Fruit fly (Drosophila melanogaster) whole organism: ENCODE results near the gene Ip259.
A peak's percentile ranks its signal among the peaks of the same experiment; 100 is the strongest.

Experiments
- CG8478 ChIP-seq: fragments of >200 bp; optimal IDR thresholded peaks from 2 replicates; lab custom pipeline; 2018; ENCODE audit warnings: inconsistent platforms
- Dll ChIP-seq: fragments of >200 bp; optimal IDR thresholded peaks from 2 replicates; lab custom pipeline; 2017
- EcR ChIP-seq, 2 experiments: fragments of >200 bp; optimal IDR thresholded peaks; 2 replicates each; lab custom pipeline; 2017; ENCODE audit warnings: missing biosample characterization in 2 of 2, missing genetic modification characterization in 2 of 2, missing genetic modification reagents in 2 of 2
- pan ChIP-seq: fragments of >200 bp; optimal IDR thresholded peaks from 2 replicates; lab custom pipeline; 2017
- psq ChIP-seq: fragments of >200 bp; optimal IDR thresholded peaks from 2 replicates; lab custom pipeline; 2017
- usp ChIP-seq: fragments of >200 bp; optimal IDR thresholded peaks from 2 replicates; lab custom pipeline; 2017; ENCODE audit warnings: missing biosample characterization, missing genetic modification characterization, mixed read lengths

Gene Ip259

DNA sequence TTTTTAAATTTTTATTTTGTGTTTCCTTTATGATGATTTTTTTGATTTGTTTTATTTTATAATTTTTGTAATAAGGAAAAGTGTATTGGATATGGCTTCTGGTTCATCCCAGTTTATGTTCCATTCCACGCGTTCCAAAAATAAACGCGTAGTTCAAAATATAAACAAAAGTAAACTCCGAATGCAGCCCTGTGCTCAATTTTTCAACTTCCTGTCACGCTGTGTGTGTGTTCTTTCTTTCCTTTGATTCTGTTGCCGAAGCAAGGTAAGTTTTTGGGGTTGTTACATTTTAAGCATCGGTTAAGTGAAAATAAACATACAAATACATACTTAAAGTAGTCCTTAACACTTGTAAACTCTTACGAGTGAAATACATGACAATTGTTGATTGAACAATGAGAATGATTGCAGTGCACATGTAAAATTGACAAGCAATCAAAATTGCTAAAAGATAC is at the start of gene Ip259, which contains the start of gene RpS27A:
Gene Ip259 (plus strand): TSS at position 231 of the 455 bp plus-strand sequence.
Gene RpS27A (plus strand): TSS at position 231 of the 455 bp plus-strand sequence.
- TF ChIP-seq pan (no peak), usp (GFP tag; lab: Kevin White, UChicago) (no peak), Dll (lab: Kevin White, UChicago) (no peak), CG8478 (lab: Kevin White, UChicago) (no peak), psq (lab: Kevin White, UChicago) (no peak), EcR (GFP tag; optimal IDR thresholded peaks at IDR 0.05; lab: Kevin White, UChicago) (no peak)

DNA sequence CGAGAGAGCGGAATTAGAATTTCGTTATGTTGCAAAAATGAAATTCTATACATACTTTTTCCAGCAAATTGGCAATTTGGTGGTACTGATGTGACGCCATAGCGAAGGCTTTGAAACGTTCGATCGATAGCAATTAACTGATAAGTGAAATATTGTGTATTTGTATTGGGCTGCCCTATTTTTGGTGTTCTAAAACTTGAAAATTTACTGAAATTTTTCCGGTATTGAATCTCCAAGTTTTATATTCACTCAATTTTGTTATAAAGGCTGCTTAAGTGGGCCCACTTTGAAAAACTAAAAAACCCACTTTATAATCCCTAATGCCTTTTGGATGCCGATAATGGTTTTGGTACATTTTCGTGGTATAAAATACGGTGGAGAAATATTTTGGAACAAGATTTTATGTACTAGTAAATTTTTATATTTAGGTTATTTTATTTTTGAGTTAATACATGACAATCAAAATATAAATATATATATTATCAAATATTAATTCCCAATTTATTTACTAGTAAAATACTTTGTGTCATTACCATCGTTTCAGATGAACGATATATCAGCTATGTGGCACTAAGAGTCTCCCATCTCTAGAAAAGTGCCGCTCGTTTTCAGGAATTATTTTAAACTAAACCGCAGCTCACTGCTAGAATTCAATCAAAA is 45.6 kb upstream of the Ip259 start, which contains the start of the genes Cand1 and pim:
Gene Cand1 (minus strand): TSS at position 300 of the 660 bp plus-strand sequence.
Gene pim (plus strand): TSS at position 582 of the 660 bp plus-strand sequence.
- TF ChIP-seq EcR (GFP tag; optimal IDR thresholded peaks at IDR 0.05; lab: Kevin White, UChicago) (no peak), pan (no peak), CG8478 (lab: Kevin White, UChicago) (no peak), Dll (lab: Kevin White, UChicago) (no peak), psq (lab: Kevin White, UChicago) (no peak), usp (GFP tag; lab: Kevin White, UChicago) (no peak)

DNA sequence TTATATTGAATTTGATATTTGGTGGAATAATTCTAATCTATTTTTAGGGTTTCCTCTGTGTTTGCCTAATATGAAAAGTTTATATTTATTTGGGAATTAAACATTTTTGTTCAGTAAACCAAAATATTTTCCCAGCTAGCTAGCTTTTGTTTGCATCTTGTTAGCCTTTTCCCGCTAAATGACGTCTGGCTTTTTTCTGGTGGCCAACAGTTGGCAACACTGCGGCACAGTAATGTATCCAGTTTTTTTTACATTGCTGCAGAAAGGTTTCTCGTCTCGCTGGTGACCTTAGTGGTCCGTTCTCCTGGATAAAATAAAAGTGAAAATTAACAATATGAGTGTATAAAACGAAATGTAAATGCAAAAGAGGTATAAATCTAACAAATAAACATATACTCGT is 43.9 kb upstream of the Ip259 start, which contains the start of gene lft:
Gene lft (plus strand): TSS at position 243 of the 400 bp plus-strand sequence.
- no peak for TF ChIP-seq pan
- TF ChIP-seq Dll (lab: Kevin White, UChicago): no peak
- no peak for TF ChIP-seq psq (lab: Kevin White, UChicago)
- TF ChIP-seq EcR (GFP tag; optimal IDR thresholded peaks at IDR 0.05; lab: Kevin White, UChicago): no peak
- no peak for TF ChIP-seq CG8478 (lab: Kevin White, UChicago)
- TF ChIP-seq usp (GFP tag; lab: Kevin White, UChicago): no peak

DNA sequence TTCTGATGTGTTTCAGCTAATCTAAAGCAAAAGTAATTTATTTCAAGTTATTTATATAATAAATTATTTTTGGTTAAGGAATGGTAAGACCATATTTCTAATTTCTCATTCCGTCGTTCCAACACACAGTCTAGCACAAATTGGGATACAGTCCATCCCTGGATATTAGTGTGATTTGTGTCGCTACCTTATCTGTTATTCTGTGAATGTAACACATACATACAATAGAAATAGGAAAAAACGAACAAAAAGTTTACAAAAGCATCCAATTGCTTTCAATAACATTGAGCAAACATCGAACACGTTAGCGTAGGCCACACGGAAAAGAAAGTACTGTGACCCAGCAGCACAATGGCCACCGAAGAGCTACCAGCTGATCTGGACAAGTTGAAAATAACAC is 41.6 kb upstream of the Ip259 start, which contains the start of gene CG5056:
Gene CG5056 (plus strand): TSS at position 168 of the 400 bp plus-strand sequence.
- TF ChIP-seq psq (lab: Kevin White, UChicago): no peak

DNA sequence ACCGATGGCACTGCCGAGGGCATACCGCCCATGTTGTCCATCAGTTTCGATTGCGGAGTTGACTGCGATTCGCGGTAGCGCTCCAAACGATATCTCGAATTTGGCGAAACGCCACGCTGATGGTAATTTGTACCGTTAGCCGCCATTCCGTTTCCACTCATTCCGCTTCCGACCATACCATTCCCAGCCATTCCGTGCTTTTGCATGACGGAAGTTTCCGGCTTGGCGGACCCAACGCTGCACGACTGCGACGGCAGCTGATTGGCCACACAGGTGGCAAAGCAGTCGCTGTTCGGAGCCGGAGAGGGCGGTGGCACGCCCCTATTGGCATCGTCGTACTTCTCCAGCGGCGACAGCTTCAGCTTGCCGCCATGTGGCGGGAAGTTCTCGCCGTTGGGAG is 35.9 kb upstream of the Ip259 start:
- no peak for TF ChIP-seq CG8478 (lab: Kevin White, UChicago)
- no peak for TF ChIP-seq pan
- no peak for TF ChIP-seq usp (GFP tag; lab: Kevin White, UChicago)
- TF ChIP-seq Dll (lab: Kevin White, UChicago): no peak
- TF ChIP-seq EcR (GFP tag; optimal IDR thresholded peaks at IDR 0.05; lab: Kevin White, UChicago): no peak
- no peak for TF ChIP-seq psq (lab: Kevin White, UChicago)

DNA sequence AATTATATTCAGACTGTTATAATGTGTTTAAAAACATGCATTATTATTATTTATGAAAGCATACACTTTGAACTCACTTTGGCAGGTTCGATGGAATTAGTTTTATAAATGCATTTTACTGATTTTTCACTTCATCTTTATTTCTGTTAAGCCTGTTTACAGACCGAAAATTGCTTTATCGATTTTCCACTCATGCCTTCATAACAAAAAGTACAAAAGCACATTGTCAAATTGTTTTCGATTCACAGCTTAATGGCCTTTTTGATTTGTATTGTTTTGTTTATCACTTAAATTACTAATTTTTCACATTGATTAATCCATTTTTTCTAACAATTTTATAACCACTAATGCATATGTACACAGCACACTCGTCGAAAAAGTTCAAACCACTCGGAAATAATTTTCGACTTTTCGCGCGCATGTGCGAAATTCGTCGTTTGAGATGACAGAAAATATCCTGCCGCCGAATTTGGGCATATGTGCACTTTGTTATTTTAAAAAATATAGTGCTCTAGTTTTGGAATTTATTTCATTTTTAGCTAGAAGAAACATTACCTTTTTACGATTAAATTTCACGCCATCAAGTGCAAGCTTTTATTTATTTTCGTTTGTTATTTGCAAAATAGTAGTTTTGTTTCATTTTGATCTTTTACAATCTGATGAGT is 34.4 kb upstream of the Ip259 start, which contains the start of gene rho-5:
Gene rho-5 (minus strand): TSS at position 296 of the 665 bp plus-strand sequence.
- TF ChIP-seq CG8478 (lab: Kevin White, UChicago) (no peak), Dll (lab: Kevin White, UChicago) (no peak), usp (GFP tag; lab: Kevin White, UChicago) (no peak), EcR (GFP tag; optimal IDR thresholded peaks at IDR 0.05; lab: Kevin White, UChicago) (no peak), psq (lab: Kevin White, UChicago) (no peak), pan (no peak)

DNA sequence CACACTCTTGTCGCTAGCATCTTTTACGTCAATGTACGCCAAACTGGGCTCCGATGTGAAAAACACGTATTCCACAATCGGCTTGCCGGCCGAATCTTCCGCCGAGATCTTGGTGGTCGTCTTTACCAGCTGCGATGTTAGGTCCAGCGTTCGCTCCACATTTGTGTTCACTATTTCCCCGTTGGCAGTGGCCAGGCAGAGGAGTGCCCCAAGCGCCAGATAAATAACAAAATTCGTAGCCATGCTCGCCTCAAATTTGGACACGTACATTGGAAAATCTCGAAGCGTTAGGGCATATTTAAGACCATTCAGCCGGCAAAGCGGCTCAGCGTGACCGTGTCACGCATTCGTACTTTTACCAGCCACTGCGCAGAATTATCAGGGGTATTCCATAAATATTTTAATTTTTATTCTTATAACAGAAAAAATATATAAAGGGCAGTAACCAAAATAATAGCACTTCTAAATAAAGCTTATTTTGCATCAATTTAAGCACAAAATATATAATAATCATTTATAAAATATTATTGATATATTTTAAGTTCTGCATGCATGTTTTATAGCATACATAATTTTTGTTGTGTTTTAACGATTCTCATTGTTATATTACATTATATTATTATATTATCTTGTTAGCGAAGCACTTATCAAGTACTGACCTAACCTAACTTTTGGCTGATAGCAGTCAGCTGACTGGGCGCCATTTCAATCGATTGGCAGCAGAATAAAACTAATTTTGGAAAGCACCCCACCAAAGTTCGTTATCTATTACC is 32.5 kb upstream of the Ip259 start, which contains the start of the genes CG33303 and dpr19:
Gene CG33303 (minus strand): TSS at position 294 of the 773 bp plus-strand sequence.
Gene dpr19 (plus strand): TSS at position 705 of the 773 bp plus-strand sequence.
- no peak for TF ChIP-seq Dll (lab: Kevin White, UChicago)
- TF ChIP-seq pan: peak; percentile 21

DNA sequence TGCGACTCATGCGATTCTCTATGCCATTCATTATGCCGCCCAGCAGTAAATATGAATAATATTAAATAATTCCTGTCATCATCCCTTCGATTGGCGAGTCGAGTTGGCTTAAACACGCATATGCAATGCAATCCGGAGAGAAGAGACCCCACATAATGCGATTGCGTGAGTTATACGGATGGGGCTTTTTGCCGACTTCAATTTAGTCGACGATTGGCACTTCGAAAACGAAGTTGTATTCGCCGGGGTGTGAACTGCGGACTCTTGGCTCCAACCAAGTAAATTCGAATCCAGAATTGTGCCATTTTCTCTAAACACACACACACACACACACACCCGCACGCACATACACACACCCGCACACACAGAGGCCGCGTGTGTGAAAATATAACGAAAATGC is 31.9 kb upstream of the Ip259 start:
- TF ChIP-seq CG8478 (lab: Kevin White, UChicago) (no peak), pan (peak; percentile 2), EcR (GFP tag; optimal IDR thresholded peaks at IDR 0.05; lab: Kevin White, UChicago) (no peak), Dll (lab: Kevin White, UChicago) (no peak)

DNA sequence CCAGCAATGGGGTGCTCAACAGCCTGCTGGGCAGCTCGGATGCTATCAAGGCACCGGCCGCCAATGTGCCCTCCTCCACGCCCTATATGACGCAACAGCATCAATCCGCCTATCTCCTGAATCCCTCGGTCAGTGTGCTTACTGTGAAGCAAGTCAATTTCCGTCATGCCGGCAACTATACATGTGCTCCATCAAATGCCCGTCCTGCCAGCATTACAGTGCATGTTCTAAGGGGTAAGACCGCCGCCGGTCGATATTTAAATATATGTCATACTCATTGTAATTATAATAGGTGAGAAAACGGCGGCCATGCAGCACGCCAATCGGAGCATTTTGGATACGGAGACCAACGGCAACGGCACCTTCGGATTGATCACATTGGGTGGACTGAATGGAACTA is 29.5 kb upstream of the Ip259 start:
- TF ChIP-seq EcR (GFP tag; optimal IDR thresholded peaks at IDR 0.05; lab: Kevin White, UChicago): no peak
- no peak for TF ChIP-seq usp (GFP tag; lab: Kevin White, UChicago)
- no peak for TF ChIP-seq Dll (lab: Kevin White, UChicago)
- TF ChIP-seq CG8478 (lab: Kevin White, UChicago): no peak
- TF ChIP-seq pan: no peak
- no peak for TF ChIP-seq psq (lab: Kevin White, UChicago)

DNA sequence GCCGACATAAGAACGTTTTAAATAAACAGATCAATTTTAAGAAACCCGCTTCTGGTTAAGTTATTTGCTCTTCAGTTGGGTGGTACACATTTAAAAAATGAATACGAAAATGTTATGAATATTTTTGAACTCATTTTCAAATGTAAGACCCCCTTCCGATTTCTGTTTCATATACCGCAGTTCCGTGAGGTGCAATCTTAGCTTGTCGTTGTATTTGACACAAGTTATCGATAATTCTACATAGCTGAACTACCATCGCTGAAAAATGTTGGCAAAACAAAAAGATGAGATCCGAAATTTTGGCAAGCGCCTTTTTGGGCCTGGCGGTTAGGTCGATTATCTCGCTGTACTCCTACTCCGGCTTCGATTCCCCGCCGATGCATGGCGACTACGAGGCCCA is 28.3 kb upstream of the Ip259 start, which contains the start of gene gny:
Gene gny (plus strand): TSS at position 239 of the 400 bp plus-strand sequence.
- TF ChIP-seq Dll (lab: Kevin White, UChicago): no peak
- no peak for TF ChIP-seq psq (lab: Kevin White, UChicago)
- TF ChIP-seq CG8478 (lab: Kevin White, UChicago): no peak
- TF ChIP-seq pan: no peak
- no peak for TF ChIP-seq usp (GFP tag; lab: Kevin White, UChicago)
- TF ChIP-seq EcR (GFP tag; optimal IDR thresholded peaks at IDR 0.05; lab: Kevin White, UChicago): no peak

DNA sequence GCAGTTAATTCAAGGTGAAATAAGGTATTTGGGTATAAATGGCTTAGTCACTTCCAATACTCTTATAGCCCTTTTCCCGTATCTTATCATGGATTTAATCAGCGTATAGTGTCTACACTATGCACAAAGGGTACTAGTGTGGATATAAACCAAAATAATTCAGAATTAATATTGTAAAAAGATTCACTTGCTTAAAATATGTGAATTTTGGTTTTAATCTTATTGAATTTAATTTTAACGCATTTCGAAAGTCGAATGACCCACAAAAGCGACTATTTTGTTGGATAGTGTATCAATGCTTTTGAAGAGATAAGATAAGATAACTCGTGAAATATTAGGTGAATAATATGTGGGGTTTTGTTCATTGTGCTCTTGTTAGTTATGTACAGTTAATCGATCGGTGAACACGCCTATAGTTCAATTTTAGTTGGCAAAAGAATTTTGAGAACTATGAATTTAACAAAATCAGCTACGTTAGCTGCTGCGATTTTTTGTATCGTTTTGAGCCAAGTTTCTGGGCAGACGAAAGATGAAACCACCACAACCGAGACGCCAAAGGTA is 26.2 kb upstream of the Ip259 start, which contains the start of gene CG5096:
Gene CG5096 (plus strand): TSS at position 374 of the 561 bp plus-strand sequence.
- TF ChIP-seq pan: no peak
- no peak for TF ChIP-seq EcR (GFP tag; optimal IDR thresholded peaks at IDR 0.05; lab: Kevin White, UChicago)
- TF ChIP-seq CG8478 (lab: Kevin White, UChicago): no peak
- TF ChIP-seq psq (lab: Kevin White, UChicago): no peak
- no peak for TF ChIP-seq Dll (lab: Kevin White, UChicago)
- TF ChIP-seq usp (GFP tag; lab: Kevin White, UChicago): no peak
